Worm (Caenorhabditis elegans): Measurements from ENCODE around the gene M03E7.3.

Gene M03E7.3

ce11 chrV:5582308-5582707, 32.5 kb upstream of the M03E7.3 start:
- TF ChIP-seq ceh-36 (tag; optimal IDR thresholded peaks at IDR 0.05): no peak
- TF ChIP-seq hmbx-1 (tag; optimal IDR thresholded peaks at IDR 0.05): no peak
- no peak for TF ChIP-seq F13C5.2 (tag; optimal IDR thresholded peaks at IDR 0.05)
- no peak for TF ChIP-seq scrt-1 (GFP tag; IDR thresholded peaks at IDR 0.05)
- no peak for TF ChIP-seq B0310.2 (tag; optimal IDR thresholded peaks at IDR 0.05)
- no peak for TF ChIP-seq flt-1 (GFP tag; IDR thresholded peaks at IDR 0.05)
- TF ChIP-seq aly-1 (tag; optimal IDR thresholded peaks at IDR 0.05): no peak
- no peak for TF ChIP-seq sea-1 (GFP tag; conservative IDR thresholded peaks at IDR 0.05)
- no peak for TF ChIP-seq ets-7 (tag; optimal IDR thresholded peaks at IDR 0.05)
- TF ChIP-seq pes-1 (GFP tag; IDR thresholded peaks at IDR 0.05): no peak
- no peak for TF ChIP-seq hnd-1 (tag; optimal IDR thresholded peaks at IDR 0.05)

- TF ChIP-seq B0310.2 (tag; optimal IDR thresholded peaks at IDR 0.05) (no peak), tbx-37 (GFP tag; conservative IDR thresholded peaks at IDR 0.05) (no peak), tbx-11 (GFP tag; IDR thresholded peaks at IDR 0.05) (no peak), sea-1 (GFP tag; conservative IDR thresholded peaks at IDR 0.05) (no peak), ama-1 (optimal IDR thresholded peaks at IDR 0.05) (no peak), scrt-1 (GFP tag; IDR thresholded peaks at IDR 0.05) (no peak)
Observed at ce11 chrV:5582860-5583259, 32.0 kb upstream of the M03E7.3 start.

- TF ChIP-seq ets-7 (tag; optimal IDR thresholded peaks at IDR 0.05) (no peak), F13C5.2 (tag; optimal IDR thresholded peaks at IDR 0.05) (peak; percentile 24)
Observed at ce11 chrV:5584293-5584776, 30.5 kb upstream of the M03E7.3 start, which contains the start of gene pas-6. Gene pas-6 (minus strand): TSS chrV:5584343.

- TF ChIP-seq tra-4 (tag; optimal IDR thresholded peaks at IDR 0.05): no peak
Observed at ce11 chrV:5584833-5585232, 30.0 kb upstream of the M03E7.3 start, which contains the start of gene CD4.11. Gene CD4.11 (plus strand): TSS chrV:5585133.

- TF ChIP-seq ets-7 (tag; optimal IDR thresholded peaks at IDR 0.05): no peak
Observed at ce11 chrV:5587042-5587441, 27.8 kb upstream of the M03E7.3 start.

ce11 chrV:5587955-5588354, 26.9 kb upstream of the M03E7.3 start:
- TF ChIP-seq ets-7 (tag; optimal IDR thresholded peaks at IDR 0.05): no peak
- no peak for TF ChIP-seq pes-1 (GFP tag; IDR thresholded peaks at IDR 0.05)
- TF ChIP-seq ama-1 (optimal IDR thresholded peaks at IDR 0.05): no peak
- TF ChIP-seq hnd-1 (tag; optimal IDR thresholded peaks at IDR 0.05): no peak
- no peak for TF ChIP-seq tbx-11 (GFP tag; IDR thresholded peaks at IDR 0.05)
- no peak for TF ChIP-seq tbx-37 (GFP tag; conservative IDR thresholded peaks at IDR 0.05)
- TF ChIP-seq hmg-4 (GFP tag; optimal IDR thresholded peaks at IDR 0.05): no peak
- TF ChIP-seq tra-4 (tag; optimal IDR thresholded peaks at IDR 0.05): no peak
- no peak for TF ChIP-seq aly-1 (tag; optimal IDR thresholded peaks at IDR 0.05)
- no peak for TF ChIP-seq F13C5.2 (tag; optimal IDR thresholded peaks at IDR 0.05)
- TF ChIP-seq flt-1 (GFP tag; IDR thresholded peaks at IDR 0.05): no peak
- TF ChIP-seq ceh-13 (GFP tag; optimal IDR thresholded peaks at IDR 0.05): no peak
- no peak for TF ChIP-seq hmbx-1 (tag; optimal IDR thresholded peaks at IDR 0.05)

- TF ChIP-seq pes-1 (GFP tag; IDR thresholded peaks at IDR 0.05): no peak
- TF ChIP-seq tra-4 (tag; optimal IDR thresholded peaks at IDR 0.05): no peak
- no peak for TF ChIP-seq ceh-13 (GFP tag; optimal IDR thresholded peaks at IDR 0.05)
- TF ChIP-seq sea-1 (GFP tag; conservative IDR thresholded peaks at IDR 0.05): no peak
- no peak for TF ChIP-seq ama-1 (optimal IDR thresholded peaks at IDR 0.05)
- no peak for TF ChIP-seq tbx-11 (GFP tag; IDR thresholded peaks at IDR 0.05)
- no peak for TF ChIP-seq B0310.2 (tag; optimal IDR thresholded peaks at IDR 0.05)
- TF ChIP-seq hmbx-1 (tag; optimal IDR thresholded peaks at IDR 0.05): no peak
- no peak for TF ChIP-seq scrt-1 (GFP tag; IDR thresholded peaks at IDR 0.05)
- no peak for TF ChIP-seq hnd-1 (tag; optimal IDR thresholded peaks at IDR 0.05)
- no peak for TF ChIP-seq flt-1 (GFP tag; IDR thresholded peaks at IDR 0.05)
Observed at ce11 chrV:5591887-5592286, 22.9 kb upstream of the M03E7.3 start.

ce11 chrV:5592323-5592722, 22.5 kb upstream of the M03E7.3 start, which contains the start of gene vps-37:
Gene vps-37 (plus strand): TSS chrV:5592700.
- TF ChIP-seq tra-4 (tag; optimal IDR thresholded peaks at IDR 0.05): no peak
- peak; percentile 20 for TF ChIP-seq F13C5.2 (tag; optimal IDR thresholded peaks at IDR 0.05)
- TF ChIP-seq B0310.2 (tag; optimal IDR thresholded peaks at IDR 0.05): no peak
- TF ChIP-seq pes-1 (GFP tag; IDR thresholded peaks at IDR 0.05): peak; percentile 29; the same call in 1 of the 2 replicates
- TF ChIP-seq hmg-4 (GFP tag; optimal IDR thresholded peaks at IDR 0.05): no peak
- TF ChIP-seq ceh-36 (tag; optimal IDR thresholded peaks at IDR 0.05): peak; percentile 14

- no peak for TF ChIP-seq B0310.2 (tag; optimal IDR thresholded peaks at IDR 0.05)
- no peak for TF ChIP-seq tbx-37 (GFP tag; conservative IDR thresholded peaks at IDR 0.05)
- no peak for TF ChIP-seq tra-4 (tag; optimal IDR thresholded peaks at IDR 0.05)
- no peak for TF ChIP-seq hmbx-1 (tag; optimal IDR thresholded peaks at IDR 0.05)
- no peak for TF ChIP-seq pes-1 (GFP tag; IDR thresholded peaks at IDR 0.05)
- TF ChIP-seq flt-1 (GFP tag; IDR thresholded peaks at IDR 0.05): no peak
- TF ChIP-seq hnd-1 (tag; optimal IDR thresholded peaks at IDR 0.05): no peak
- TF ChIP-seq hmg-4 (GFP tag; optimal IDR thresholded peaks at IDR 0.05): no peak
- TF ChIP-seq tbx-11 (GFP tag; IDR thresholded peaks at IDR 0.05): no peak
- TF ChIP-seq scrt-1 (GFP tag; IDR thresholded peaks at IDR 0.05): no peak
- TF ChIP-seq ama-1 (optimal IDR thresholded peaks at IDR 0.05): no peak
- TF ChIP-seq ceh-13 (GFP tag; optimal IDR thresholded peaks at IDR 0.05): no peak
- TF ChIP-seq aly-1 (tag; optimal IDR thresholded peaks at IDR 0.05): no peak
- TF ChIP-seq F13C5.2 (tag; optimal IDR thresholded peaks at IDR 0.05): no peak
- TF ChIP-seq ets-7 (tag; optimal IDR thresholded peaks at IDR 0.05): no peak
- no peak for TF ChIP-seq ceh-36 (tag; optimal IDR thresholded peaks at IDR 0.05)
- no peak for TF ChIP-seq sea-1 (GFP tag; conservative IDR thresholded peaks at IDR 0.05)
Observed at ce11 chrV:5593406-5593805, 21.4 kb upstream of the M03E7.3 start, which contains the start of gene mrpl-48. Gene mrpl-48 (plus strand): TSS chrV:5593706.

Data from whole organism, early embryonic.